Worm (Caenorhabditis elegans) whole organism, late embryonic: ENCODE data around the gene Y57A10B.6.

ENCODE experiments used
- C38D4.7 ChIP-seq: fragments of 200-800 bp; sonication (Bioruptor generic); optimal IDR thresholded peaks from 2 replicates; lab custom pipeline; 2018; ENCODE audit warnings: mild to moderate bottlenecking, missing genetic modification characterization, moderate library complexity, missing compliant biosample characterization
- F13H6.1 ChIP-seq: sonication (generic microtip); optimal IDR thresholded peaks from 2 replicates; lab custom pipeline; 2016; ENCODE audit warnings: missing genetic modification characterization, missing compliant biosample characterization
- K09A11.1 ChIP-seq: sonication (generic microtip); optimal IDR thresholded peaks from 2 replicates; lab custom pipeline; 2017; ENCODE audit warnings: antibody characterized with exemption, mild to moderate bottlenecking, missing genetic modification characterization, missing compliant biosample characterization; ENCODE audit not compliant: insufficient read depth
- T23F11.4 ChIP-seq: fragments of 200-800 bp; sonication (Bioruptor generic); optimal IDR thresholded peaks from 2 replicates; lab custom pipeline; 2018; ENCODE audit warnings: mild to moderate bottlenecking, missing genetic modification characterization, missing compliant biosample characterization
- Y22D7AL.16 ChIP-seq: sonication (generic microtip); optimal IDR thresholded peaks from 2 replicates; lab custom pipeline; 2016; ENCODE audit warnings: missing genetic modification characterization, missing compliant biosample characterization
- ceh-14 ChIP-seq: sonication (generic microtip); optimal IDR thresholded peaks from 2 replicates; lab custom pipeline; 2016; ENCODE audit warnings: missing genotype, missing genetic modification characterization, missing compliant biosample characterization
- ceh-18 ChIP-seq: sonication (generic microtip); optimal IDR thresholded peaks from 2 replicates; lab custom pipeline; 2016; ENCODE audit warnings: missing genetic modification characterization, missing compliant biosample characterization
- ceh-19 ChIP-seq: fragments of 200-800 bp; sonication (Bioruptor generic); optimal IDR thresholded peaks from 2 replicates; lab custom pipeline; 2018; ENCODE audit warnings: mild to moderate bottlenecking, missing genetic modification characterization, missing compliant biosample characterization
- ceh-34 ChIP-seq: sonication (generic microtip); optimal IDR thresholded peaks from 2 replicates; lab custom pipeline; 2016; ENCODE audit warnings: mild to moderate bottlenecking, missing genetic modification characterization, missing compliant biosample characterization
- ceh-45 ChIP-seq: fragments of 200-800 bp; sonication (Bioruptor generic); IDR thresholded peaks from 2 replicates; pipeline ENCODE4 v1.3.6; 2022; ENCODE audit warnings: missing genetic modification reagents, missing genetic modification characterization, missing compliant biosample characterization
- ceh-48 ChIP-seq: sonication (generic microtip); optimal IDR thresholded peaks from 2 replicates; lab custom pipeline; 2016; ENCODE audit warnings: missing genetic modification characterization, inconsistent platforms, missing compliant biosample characterization
- ceh-6 ChIP-seq: fragments of 200-800 bp; sonication (Bioruptor generic); optimal IDR thresholded peaks from 2 replicates; lab custom pipeline; 2018; ENCODE audit warnings: mild to moderate bottlenecking, missing genetic modification characterization, missing compliant biosample characterization
- ceh-9 ChIP-seq: sonication (generic microtip); optimal IDR thresholded peaks from 2 replicates; lab custom pipeline; 2016; ENCODE audit warnings: mild to moderate bottlenecking, missing genetic modification characterization, inconsistent platforms, missing compliant biosample characterization
- che-1 ChIP-seq: sonication (generic microtip); optimal IDR thresholded peaks from 2 replicates; lab custom pipeline; 2016; ENCODE audit warnings: mild to moderate bottlenecking, missing genetic modification characterization, missing compliant biosample characterization
- dve-1 ChIP-seq: sonication (generic microtip); optimal IDR thresholded peaks from 2 replicates; lab custom pipeline; 2017; ENCODE audit warnings: antibody characterized with exemption, mild to moderate bottlenecking, missing genetic modification characterization, missing compliant biosample characterization
- elt-2 ChIP-seq: sonication (generic microtip); optimal IDR thresholded peaks from 2 replicates; lab custom pipeline; 2016; ENCODE audit warnings: missing genetic modification reagents, missing genetic modification characterization, missing compliant biosample characterization
- elt-4 ChIP-seq: sonication (generic microtip); optimal IDR thresholded peaks from 2 replicates; lab custom pipeline; 2016; ENCODE audit warnings: missing genetic modification characterization, missing compliant biosample characterization
- ets-4 ChIP-seq: sonication (generic microtip); optimal IDR thresholded peaks from 2 replicates; lab custom pipeline; 2016; ENCODE audit warnings: missing genetic modification characterization, missing compliant biosample characterization
- eyg-1 ChIP-seq: sonication (generic microtip); optimal IDR thresholded peaks from 2 replicates; lab custom pipeline; 2016; ENCODE audit warnings: missing genotype, missing genetic modification characterization, missing compliant biosample characterization
- fkh-10 ChIP-seq: fragments of 150-350 bp; optimal IDR thresholded peaks from 2 replicates; lab custom pipeline; 2014; ENCODE audit warnings: missing biosample characterization, missing genetic modification reagents, missing genetic modification characterization
- gmeb-2 ChIP-seq: sonication (generic microtip); optimal IDR thresholded peaks from 2 replicates; lab custom pipeline; 2016; ENCODE audit warnings: missing genetic modification characterization, inconsistent platforms, missing compliant biosample characterization
- hlh-6 ChIP-seq: sonication (generic microtip); optimal IDR thresholded peaks from 2 replicates; lab custom pipeline; 2016; ENCODE audit warnings: missing genotype, missing genetic modification characterization, missing compliant biosample characterization
- hlh-8 ChIP-seq: sonication (generic microtip); optimal IDR thresholded peaks from 2 replicates; lab custom pipeline; 2016; ENCODE audit warnings: missing genotype, missing genetic modification characterization, missing compliant biosample characterization
- lim-6 ChIP-seq: sonication (generic microtip); optimal IDR thresholded peaks from 2 replicates; lab custom pipeline; 2016; ENCODE audit warnings: missing genetic modification characterization, missing compliant biosample characterization
- mec-3 ChIP-seq: sonication (generic microtip); optimal IDR thresholded peaks from 2 replicates; lab custom pipeline; 2016; ENCODE audit warnings: borderline replicate concordance, missing genetic modification characterization, missing compliant biosample characterization
- npax-4 ChIP-seq: sonication (generic microtip); optimal IDR thresholded peaks from 2 replicates; lab custom pipeline; 2016; ENCODE audit warnings: missing genetic modification characterization, missing compliant biosample characterization
- pat-9 ChIP-seq: fragments of 200-800 bp; sonication (Bioruptor generic); optimal IDR thresholded peaks from 2 replicates; lab custom pipeline; 2018; ENCODE audit warnings: mild to moderate bottlenecking, missing genetic modification characterization, moderate library complexity, missing compliant biosample characterization
- pha-2 ChIP-seq: sonication (generic microtip); optimal IDR thresholded peaks from 2 replicates; lab custom pipeline; 2017; ENCODE audit warnings: mild to moderate bottlenecking, missing genetic modification characterization, missing compliant biosample characterization
- pros-1 ChIP-seq: fragments of 150-350 bp; optimal IDR thresholded peaks from 2 replicates; lab custom pipeline; 2014; ENCODE audit warnings: missing biosample characterization, missing genetic modification reagents, missing genetic modification characterization
- ref-2 ChIP-seq: sonication (generic microtip); optimal IDR thresholded peaks from 2 replicates; lab custom pipeline; 2016; ENCODE audit warnings: missing genetic modification characterization, missing compliant biosample characterization
- tbx-7 ChIP-seq: sonication (generic microtip); optimal IDR thresholded peaks from 2 replicates; lab custom pipeline; 2016; ENCODE audit warnings: missing genotype, missing genetic modification characterization, missing compliant biosample characterization
- ttx-3 ChIP-seq: sonication (generic microtip); optimal IDR thresholded peaks from 2 replicates; lab custom pipeline; 2016; ENCODE audit warnings: missing genetic modification reagents, missing genetic modification characterization, missing compliant biosample characterization
- unc-3 ChIP-seq, 2 experiments: fragments of 200-800 bp in 1 of 2; sonication (Bioruptor generic) in 1 of 2; sonication (generic microtip) in 1 of 2; conservative IDR thresholded peaks in 1 of 2; optimal IDR thresholded peaks in 1 of 2; 2 replicates each; pipeline versions ENCODE4 v1.3.6 to Lab custom; 2016 to 2022; ENCODE audit warnings: missing compliant biosample characterization in 2 of 2, missing genetic modification characterization in 2 of 2, missing genetic modification reagents in 1 of 2
- unc-42 ChIP-seq: sonication (generic microtip); optimal IDR thresholded peaks from 2 replicates; lab custom pipeline; 2016; ENCODE audit warnings: missing genotype, missing genetic modification characterization, missing compliant biosample characterization
- unc-55 ChIP-seq: sonication (generic microtip); optimal IDR thresholded peaks from 2 replicates; lab custom pipeline; 2017; ENCODE audit warnings: missing biosample characterization, missing genetic modification reagents, missing genetic modification characterization
- unc-86 ChIP-seq: sonication (generic microtip); optimal IDR thresholded peaks from 2 replicates; lab custom pipeline; 2016; ENCODE audit warnings: missing genetic modification characterization, missing compliant biosample characterization
- ztf-16 ChIP-seq: sonication (generic microtip); optimal IDR thresholded peaks from 2 replicates; lab custom pipeline; 2017; ENCODE audit warnings: missing genetic modification characterization, missing compliant biosample characterization

The Y57A10B.6 gene

ce11 chrII:12414805-12415204 lies 24.9 kb downstream of the Y57A10B.6 start, which contains the start of gene Y57A10C.11:
Y57A10C.11 (minus strand) TSS chrII:12414905.
- no peak for TF ChIP-seq pha-2 (tag; lab: Kevin White, UChicago)
- TF ChIP-seq ets-4 (tag; lab: Kevin White, UChicago) = no peak
- no peak for TF ChIP-seq eyg-1 (tag; lab: Kevin White, UChicago)
- no peak for TF ChIP-seq dve-1 (tag; lab: Kevin White, UChicago)
- no peak for TF ChIP-seq ceh-19 (GFP tag; lab: Kevin White, UChicago)
- no peak for TF ChIP-seq K09A11.1 (tag; lab: Kevin White, UChicago)
- no peak for TF ChIP-seq ceh-14 (tag; lab: Kevin White, UChicago)
- TF ChIP-seq, all 69 proteins: peak for 0

- TF ChIP-seq T23F11.4 (GFP tag; lab: Kevin White, UChicago) = no peak
- no peak for TF ChIP-seq elt-4
Observed at ce11 chrII:12417514-12417913, 27.6 kb downstream of the Y57A10B.6 start, which contains the start of gene sre-27. sre-27 (minus strand) TSS chrII:12417614.

- TF ChIP-seq npax-4 (no peak), ztf-16 (no peak), ceh-18 (tag; lab: Kevin White, UChicago) (no peak), tbx-7 (tag; lab: Kevin White, UChicago) (no peak), T23F11.4 (GFP tag; lab: Kevin White, UChicago) (no peak)
Observed at ce11 chrII:12417996-12418395, 28.1 kb downstream of the Y57A10B.6 start.

ce11 chrII:12420486-12420885 lies 30.6 kb downstream of the Y57A10B.6 start, which contains the start of gene sre-26:
sre-26 (minus strand) TSS chrII:12420586.
- no peak for TF ChIP-seq Y22D7AL.16 (tag; lab: Kevin White, UChicago)
- no peak for TF ChIP-seq ceh-45 (GFP tag; lab: Robert Waterston, UW)
- TF ChIP-seq unc-86 (tag; lab: Kevin White, UChicago) = no peak
- TF ChIP-seq ttx-3 (tag; lab: Kevin White, UChicago) = no peak
- TF ChIP-seq mec-3 (tag; lab: Kevin White, UChicago) = no peak
- TF ChIP-seq ref-2 = no peak
- no peak for TF ChIP-seq fkh-10
- no peak for TF ChIP-seq hlh-8 (tag; lab: Kevin White, UChicago)
- no peak for TF ChIP-seq elt-4
- TF ChIP-seq unc-55 (GFP tag; lab: Kevin White, UChicago) = no peak
- TF ChIP-seq, all 69 proteins: peak for 0

ce11 chrII:12425644-12426222 lies 35.9 kb downstream of the Y57A10B.6 start, which contains the start of gene daf-22:
daf-22 (minus strand) TSS chrII:12425694.
- no peak for TF ChIP-seq ceh-48 (tag; lab: Kevin White, UChicago)
- no peak for TF ChIP-seq pat-9
- peak; percentile 76 for TF ChIP-seq elt-2 (tag; lab: Kevin White, UChicago)
- TF ChIP-seq ceh-34 (tag; lab: Kevin White, UChicago) = no peak
- no peak for TF ChIP-seq tbx-7 (tag; lab: Kevin White, UChicago)

ce11 chrII:12429743-12430142 lies 39.9 kb downstream of the Y57A10B.6 start, which contains the start of gene Y57A10C.8:
Y57A10C.8 (minus strand) TSS chrII:12429843.
- no peak for TF ChIP-seq pros-1
- TF ChIP-seq tbx-7 (tag; lab: Kevin White, UChicago) = no peak
- no peak for TF ChIP-seq ceh-9
- TF ChIP-seq unc-55 (GFP tag; lab: Kevin White, UChicago) = no peak
- TF ChIP-seq gmeb-2 (tag; lab: Kevin White, UChicago) = no peak
- no peak for TF ChIP-seq che-1 (tag; lab: Kevin White, UChicago)
- no peak for TF ChIP-seq Y22D7AL.16 (tag; lab: Kevin White, UChicago)
- TF ChIP-seq hlh-8 (tag; lab: Kevin White, UChicago) = no peak
- TF ChIP-seq ceh-6 (GFP tag; lab: Kevin White, UChicago) = no peak
- TF ChIP-seq T23F11.4 (GFP tag; lab: Kevin White, UChicago) = no peak
- TF ChIP-seq unc-3 (GFP tag; conservative IDR thresholded peaks at IDR 0.05; lab: Robert Waterston, UW) = no peak
- no peak for TF ChIP-seq unc-3 (tag; optimal IDR thresholded peaks at IDR 0.05; lab: Kevin White, UChicago)
- no peak for TF ChIP-seq F13H6.1 (tag; lab: Kevin White, UChicago)
- TF ChIP-seq unc-42 (tag; lab: Kevin White, UChicago) = no peak
- TF ChIP-seq C38D4.7 = no peak
- TF ChIP-seq lim-6 (tag; lab: Kevin White, UChicago) = no peak
- TF ChIP-seq hlh-6 (tag; lab: Kevin White, UChicago) = no peak
